Worm (Caenorhabditis elegans) whole organism, young adult: ENCODE results near the gene cdgs-1.

ENCODE experiments used
- B0261.1 ChIP-seq: sonication (generic microtip); optimal IDR thresholded peaks from 2 replicates; lab custom pipeline; 2016; ENCODE audit warnings: mild to moderate bottlenecking, missing genetic modification characterization, moderate library complexity, missing compliant biosample characterization
- C17E4.6 ChIP-seq: fragments of 200-800 bp; sonication (Bioruptor generic); IDR thresholded peaks from 2 replicates; pipeline ENCODE4 v1.3.6; 2022; ENCODE audit warnings: missing genetic modification reagents, missing genetic modification characterization, missing compliant biosample characterization
- F37B4.10 ChIP-seq: fragments of 200-800 bp; sonication (Bioruptor generic); IDR thresholded peaks from 2 replicates; pipeline ENCODE4 v1.3.6; 2022; ENCODE audit warnings: missing genetic modification characterization, missing compliant biosample characterization
- F39B2.1 ChIP-seq: fragments of 200-800 bp; sonication (Bioruptor generic); IDR thresholded peaks from 2 replicates; pipeline ENCODE4 v1.3.6; 2022; ENCODE audit warnings: missing genetic modification reagents, missing genetic modification characterization, missing compliant biosample characterization
- F57A8.1 ChIP-seq: fragments of 200-800 bp; sonication (Bioruptor generic); optimal IDR thresholded peaks from 2 replicates; lab custom pipeline; 2018; ENCODE audit warnings: mild to moderate bottlenecking, missing genetic modification characterization, moderate library complexity, missing compliant biosample characterization
- F57C9.4 ChIP-seq: sonication (generic microtip); optimal IDR thresholded peaks from 2 replicates; lab custom pipeline; 2017; ENCODE audit warnings: mild to moderate bottlenecking, missing genetic modification characterization, missing compliant biosample characterization
- K11D2.4 ChIP-seq: fragments of 200-800 bp; sonication (Bioruptor generic); IDR thresholded peaks from 2 replicates; pipeline ENCODE4 v1.3.6; 2022; ENCODE audit warnings: missing genetic modification reagents, missing genetic modification characterization, missing compliant biosample characterization
- K12H6.12 ChIP-seq: fragments of 200-800 bp; sonication (Bioruptor generic); optimal IDR thresholded peaks from 2 replicates; lab custom pipeline; 2018; ENCODE audit warnings: mild to moderate bottlenecking, missing genetic modification characterization, missing compliant biosample characterization
- Y53F4B.3 ChIP-seq: fragments of 200-800 bp; sonication (Bioruptor generic); IDR thresholded peaks from 2 replicates; pipeline ENCODE4 v1.3.6; 2022; ENCODE audit warnings: missing genetic modification reagents, missing genetic modification characterization, missing compliant biosample characterization
- ama-1 ChIP-seq, 3 experiments: fragments of 150-350 bp in 1 of 3; sonication (generic microtip) in 2 of 3; optimal IDR thresholded peaks; 2 replicates each; lab custom pipeline; 2014 to 2018; ENCODE audit warnings: missing biosample characterization in 2 of 3, missing genetic modification characterization in 2 of 3, missing genetic modification reagents in 2 of 3
- aptf-3 ChIP-seq: fragments of 200-800 bp; sonication (Bioruptor generic); IDR thresholded peaks from 2 replicates; pipeline ENCODE4 v1.3.6; 2022; ENCODE audit warnings: missing genetic modification characterization, missing compliant biosample characterization
- ccch-3 ChIP-seq: fragments of 200-800 bp; sonication (Bioruptor generic); optimal IDR thresholded peaks from 2 replicates; lab custom pipeline; 2018; ENCODE audit warnings: mild to moderate bottlenecking, missing genetic modification characterization, missing compliant biosample characterization
- cebp-1 ChIP-seq, 2 experiments: fragments of 200-800 bp in 1 of 2; sonication (Bioruptor generic) in 1 of 2; sonication (generic microtip) in 1 of 2; IDR thresholded peaks in 1 of 2; optimal IDR thresholded peaks in 1 of 2; 2 replicates each; pipeline versions ENCODE4 v1.3.6 to Lab custom; 2017 to 2022; ENCODE audit warnings: missing compliant biosample characterization in 2 of 2, missing genetic modification characterization in 2 of 2, mild to moderate bottlenecking in 1 of 2, missing genetic modification reagents in 1 of 2, moderate library complexity in 1 of 2
- ceh-40 ChIP-seq: fragments of 200-800 bp; sonication (Bioruptor generic); IDR thresholded peaks from 2 replicates; pipeline ENCODE4 v1.3.6; 2022; ENCODE audit warnings: missing genetic modification characterization, missing compliant biosample characterization
- ceh-58 ChIP-seq: fragments of 200-800 bp; sonication (Bioruptor generic); IDR thresholded peaks from 2 replicates; pipeline ENCODE4 v1.3.6; 2022; ENCODE audit warnings: missing genetic modification characterization, missing compliant biosample characterization
- ceh-91 ChIP-seq: fragments of 200-800 bp; sonication (Bioruptor generic); IDR thresholded peaks from 2 replicates; pipeline ENCODE4 v1.3.6; 2022; ENCODE audit warnings: missing genetic modification reagents, missing genetic modification characterization, missing compliant biosample characterization
- efl-1 ChIP-seq: fragments of 150-350 bp; optimal IDR thresholded peaks from 2 replicates; lab custom pipeline; 2014; ENCODE audit warnings: missing biosample characterization, missing genetic modification reagents, missing genetic modification characterization
- him-1 ChIP-seq: sonication (generic microtip); optimal IDR thresholded peaks from 2 replicates; lab custom pipeline; 2016; ENCODE audit warnings: missing genotype, missing genetic modification reagents, missing genetic modification characterization, missing compliant biosample characterization
- hsf-1 ChIP-seq: fragments of 200-800 bp; sonication (Bioruptor generic); IDR thresholded peaks from 2 replicates; pipeline ENCODE4 v1.3.6; 2022; ENCODE audit warnings: missing genetic modification reagents, missing genetic modification characterization, missing compliant biosample characterization
- let-526 ChIP-seq: fragments of 200-800 bp; sonication (Bioruptor generic); IDR thresholded peaks from 2 replicates; pipeline ENCODE4 v1.3.6; 2022; ENCODE audit warnings: missing genetic modification reagents, missing genetic modification characterization, missing compliant biosample characterization
- let-607 ChIP-seq, 2 experiments: fragments of 200-800 bp in 1 of 2; sonication (Bioruptor generic) in 1 of 2; sonication (generic microtip) in 1 of 2; optimal IDR thresholded peaks; 2 replicates each; lab custom pipeline; 2016 to 2018; ENCODE audit warnings: mild to moderate bottlenecking in 2 of 2, missing compliant biosample characterization in 2 of 2, missing genetic modification characterization in 2 of 2, moderate library complexity in 2 of 2, missing genotype in 1 of 2
- lin-35 ChIP-seq, 3 experiments: fragments of 150-350 bp in 2 of 3; sonication (generic microtip) in 1 of 3; optimal IDR thresholded peaks; 2 replicates each; lab custom pipeline; 2014 to 2018; ENCODE audit warnings: missing biosample characterization in 3 of 3, missing genetic modification characterization in 3 of 3, missing genetic modification reagents in 3 of 3
- lin-40 ChIP-seq: sonication (generic microtip); optimal IDR thresholded peaks from 2 replicates; lab custom pipeline; 2016; ENCODE audit warnings: missing genetic modification characterization, mild to moderate bottlenecking, missing compliant biosample characterization, missing genotype, missing genetic modification reagents
- lir-1 ChIP-seq: fragments of 200-800 bp; sonication (Bioruptor generic); conservative IDR thresholded peaks from 2 replicates; pipeline ENCODE4 v1.3.6; 2022; ENCODE audit warnings: missing genetic modification reagents, missing genetic modification characterization, missing compliant biosample characterization
- lsl-1 ChIP-seq: fragments of 200-800 bp; sonication (Bioruptor generic); optimal IDR thresholded peaks from 2 replicates; lab custom pipeline; 2018; ENCODE audit warnings: mild to moderate bottlenecking, missing genetic modification characterization, moderate library complexity, missing compliant biosample characterization
- lsy-27 ChIP-seq: sonication (generic microtip); optimal IDR thresholded peaks from 2 replicates; lab custom pipeline; 2017; ENCODE audit warnings: missing genetic modification characterization, mild to moderate bottlenecking, missing compliant biosample characterization, antibody characterized with exemption, missing genotype, borderline replicate concordance; ENCODE audit not compliant: insufficient read depth
- madf-6 ChIP-seq: fragments of 200-800 bp; sonication (Bioruptor generic); IDR thresholded peaks from 2 replicates; pipeline ENCODE4 v1.3.6; 2022; ENCODE audit warnings: missing genetic modification reagents, missing genetic modification characterization, missing compliant biosample characterization
- madf-8 ChIP-seq: fragments of 200-800 bp; sonication (Bioruptor generic); conservative IDR thresholded peaks from 2 replicates; pipeline ENCODE4 v1.3.6; 2022; ENCODE audit warnings: missing genetic modification reagents, missing genetic modification characterization, missing compliant biosample characterization
- mcd-1 ChIP-seq: fragments of 200-800 bp; sonication (Bioruptor generic); IDR thresholded peaks from 2 replicates; pipeline ENCODE4 v1.3.6; 2022; ENCODE audit warnings: missing genetic modification reagents, missing genetic modification characterization, missing compliant biosample characterization
- mes-4 ChIP-seq: sonication (generic microtip); optimal IDR thresholded peaks from 2 replicates; lab custom pipeline; 2016; ENCODE audit warnings: missing genotype, missing genetic modification characterization, missing compliant biosample characterization
- mxl-1 ChIP-seq: sonication (generic microtip); optimal IDR thresholded peaks from 2 replicates; lab custom pipeline; 2016; ENCODE audit warnings: missing genetic modification characterization, missing compliant biosample characterization
- nfya-2 ChIP-seq: fragments of 200-800 bp; sonication (Bioruptor generic); IDR thresholded peaks from 2 replicates; pipeline ENCODE4 v1.3.6; 2022; ENCODE audit warnings: missing genetic modification reagents, missing genetic modification characterization, missing compliant biosample characterization
- nhr-120 ChIP-seq: fragments of 200-800 bp; sonication (Bioruptor generic); IDR thresholded peaks from 2 replicates; pipeline ENCODE4 v1.3.6; 2022; ENCODE audit warnings: missing genetic modification characterization, missing compliant biosample characterization
- nhr-179 ChIP-seq: sonication (generic microtip); optimal IDR thresholded peaks from 2 replicates; lab custom pipeline; 2016; ENCODE audit warnings: mild to moderate bottlenecking, missing genetic modification characterization, missing compliant biosample characterization
- nhr-27 ChIP-seq: fragments of 200-800 bp; sonication (Bioruptor generic); optimal IDR thresholded peaks from 2 replicates; lab custom pipeline; 2018; ENCODE audit warnings: mild to moderate bottlenecking, missing genetic modification characterization, moderate library complexity, missing compliant biosample characterization
- pha-4 ChIP-seq: fragments of 150-350 bp; sonication (generic microtip); optimal IDR thresholded peaks from 2 replicates; lab custom pipeline; 2014; ENCODE audit warnings: missing biosample characterization, missing genetic modification reagents, missing genetic modification characterization
- snpc-1.1 ChIP-seq: sonication (generic microtip); optimal IDR thresholded peaks from 2 replicates; lab custom pipeline; 2017; ENCODE audit warnings: missing genetic modification characterization, mild to moderate bottlenecking, missing compliant biosample characterization, antibody characterized with exemption, moderate library complexity, missing genotype, missing genetic modification reagents; ENCODE audit not compliant: insufficient read depth
- snpc-1.3 ChIP-seq: sonication (generic microtip); optimal IDR thresholded peaks from 2 replicates; lab custom pipeline; 2017; ENCODE audit warnings: missing genetic modification characterization, mild to moderate bottlenecking, missing compliant biosample characterization, antibody characterized with exemption, moderate library complexity, missing genotype, missing genetic modification reagents; ENCODE audit not compliant: insufficient read depth
- somi-1 ChIP-seq: fragments of 200-800 bp; sonication (Bioruptor generic); optimal IDR thresholded peaks from 2 replicates; lab custom pipeline; 2018; ENCODE audit warnings: mild to moderate bottlenecking, missing genetic modification characterization, missing compliant biosample characterization
- tlf-1 ChIP-seq: fragments of 200-800 bp; sonication (Bioruptor generic); optimal IDR thresholded peaks from 2 replicates; lab custom pipeline; 2018; ENCODE audit warnings: mild to moderate bottlenecking, missing genetic modification characterization, missing compliant biosample characterization
- unc-62 ChIP-seq: fragments of 150-350 bp; optimal IDR thresholded peaks from 2 replicates; lab custom pipeline; 2014; ENCODE audit warnings: missing biosample characterization, missing genetic modification reagents, missing genetic modification characterization
- zfh-2 ChIP-seq: fragments of 200-800 bp; sonication (Bioruptor generic); conservative IDR thresholded peaks from 2 replicates; pipeline ENCODE4 v1.3.6; 2022; ENCODE audit warnings: missing genetic modification reagents, missing genetic modification characterization, missing compliant biosample characterization
- zim-3 ChIP-seq: sonication (generic microtip); optimal IDR thresholded peaks from 2 replicates; lab custom pipeline; 2017; ENCODE audit warnings: mild to moderate bottlenecking, missing genetic modification characterization, moderate library complexity, missing compliant biosample characterization
- ztf-18 ChIP-seq: sonication (generic microtip); optimal IDR thresholded peaks from 2 replicates; lab custom pipeline; 2016; ENCODE audit warnings: missing genotype, mild to moderate bottlenecking, missing genetic modification characterization, missing compliant biosample characterization
- ztf-25 ChIP-seq: fragments of 200-800 bp; sonication (Bioruptor generic); IDR thresholded peaks from 2 replicates; pipeline ENCODE4 v1.3.6; 2022; ENCODE audit warnings: missing genetic modification reagents, missing genetic modification characterization, missing compliant biosample characterization
- ztf-26 ChIP-seq: sonication (generic microtip); optimal IDR thresholded peaks from 2 replicates; lab custom pipeline; 2017; ENCODE audit warnings: missing genetic modification characterization, missing compliant biosample characterization
- ztf-3 ChIP-seq: fragments of 200-800 bp; sonication (Bioruptor generic); optimal IDR thresholded peaks from 2 replicates; lab custom pipeline; 2018; ENCODE audit warnings: mild to moderate bottlenecking, missing genetic modification characterization, missing compliant biosample characterization
- ztf-6 ChIP-seq: fragments of 200-800 bp; sonication (Bioruptor generic); IDR thresholded peaks from 2 replicates; pipeline ENCODE4 v1.3.6; 2022; ENCODE audit warnings: missing genetic modification reagents, missing genetic modification characterization, missing compliant biosample characterization

cdgs-1 gene

DNA sequence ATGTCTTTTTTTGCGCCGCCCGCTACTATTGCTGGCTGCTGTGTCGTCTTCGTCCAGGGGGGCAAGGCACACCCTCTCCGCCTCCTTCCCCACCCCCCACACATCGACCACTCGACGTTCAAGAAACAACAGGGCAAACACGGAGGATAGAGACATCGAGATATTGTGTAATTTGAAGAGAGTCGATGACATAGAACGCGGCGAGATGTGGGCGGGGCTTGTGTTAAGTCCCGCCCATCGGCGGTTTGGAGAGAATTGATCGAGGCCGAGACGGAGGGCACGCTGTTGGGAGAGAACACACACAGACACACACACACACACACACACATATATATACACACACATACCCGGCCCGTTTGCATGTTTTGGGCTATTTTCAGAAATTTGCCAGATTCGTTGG lies 30.1 kb upstream of the cdgs-1 start (continued):
- TF ChIP-seq snpc-1.3 (no peak), nhr-120 (GFP tag; lab: Robert Waterston, UW) (no peak), pha-4 (tag; lab: Kevin White, UChicago) (no peak), ama-1 (optimal IDR thresholded peaks at IDR 0.05; lab: Kevin White, UChicago) (no peak), ama-1 (GFP tag; optimal IDR thresholded peaks at IDR 0.05; lab: Kevin White, UChicago) (no peak), lin-35 (GFP tag; optimal IDR thresholded peaks at IDR 0.05; lab: Kevin White, UChicago) (peak in 1 of 3 experiments; percentile 58), tlf-1 (GFP tag; lab: Kevin White, UChicago) (no peak), lsl-1 (GFP tag; lab: Kevin White, UChicago) (no peak), B0261.1 (tag; lab: Kevin White, UChicago) (no peak), ceh-91 (GFP tag; lab: Robert Waterston, UW) (no peak), let-607 (tag; optimal IDR thresholded peaks at IDR 0.05; lab: Kevin White, UChicago) (peak in 1 of 2 experiments; percentile 38), ztf-26 (peak; percentile 69), nhr-179 (tag; lab: Kevin White, UChicago) (no peak), snpc-1.1 (tag; lab: Kevin White, UChicago) (no peak), zfh-2 (GFP tag; lab: Robert Waterston, UW) (peak; percentile 97), madf-8 (GFP tag; lab: Robert Waterston, UW) (no peak), F39B2.1 (GFP tag; lab: Robert Waterston, UW) (no peak), nfya-2 (no peak), mes-4 (tag; lab: Kevin White, UChicago) (no peak), ztf-3 (GFP tag; lab: Kevin White, UChicago) (no peak), ztf-25 (GFP tag; lab: Robert Waterston, UW) (no peak), ceh-58 (GFP tag; lab: Robert Waterston, UW) (no peak), F37B4.10 (no peak), Y53F4B.3 (GFP tag; lab: Robert Waterston, UW) (no peak), mxl-1 (tag; lab: Kevin White, UChicago) (no peak), ceh-40 (GFP tag; lab: Robert Waterston, UW) (no peak), F57C9.4 (tag; lab: Kevin White, UChicago) (no peak), lin-40 (peak; percentile 77), K11D2.4 (GFP tag; lab: Robert Waterston, UW) (0 out of 2 replicates have a peak, but pooled peaks have one; percentile 24), aptf-3 (GFP tag; lab: Robert Waterston, UW) (no peak), ccch-3 (GFP tag; lab: Kevin White, UChicago) (no peak), lir-1 (no peak), mcd-1 (GFP tag; lab: Robert Waterston, UW) (peak; percentile 67), K12H6.12 (tag; lab: Kevin White, UChicago) (peak; percentile 79), lsy-27 (tag; lab: Kevin White, UChicago) (peak; percentile 51), somi-1 (GFP tag; lab: Kevin White, UChicago) (peak; percentile 5), him-1 (tag; lab: Kevin White, UChicago) (no peak), nhr-27 (tag; lab: Kevin White, UChicago) (peak; percentile 34), C17E4.6 (GFP tag; lab: Robert Waterston, UW) (no peak), ztf-18 (tag; lab: Kevin White, UChicago) (peak; percentile 39), madf-6 (GFP tag; lab: Robert Waterston, UW) (no peak), F57A8.1 (no peak), ztf-6 (GFP tag; lab: Robert Waterston, UW) (no peak), let-526 (GFP tag; lab: Robert Waterston, UW) (no peak), cebp-1 (GFP tag; IDR thresholded peaks at IDR 0.05; lab: Robert Waterston, UW) (no peak), cebp-1 (tag; optimal IDR thresholded peaks at IDR 0.05; lab: Kevin White, UChicago) (peak; percentile 77), zim-3 (tag; lab: Kevin White, UChicago) (no peak), efl-1 (no peak), unc-62 (GFP tag; lab: Kevin White, UChicago) (no peak), hsf-1 (GFP tag; lab: Robert Waterston, UW) (no peak)
